Fruit fly (Drosophila melanogaster) whole organism, embryonic: ENCODE measurements around the gene CG42240.

Experiments used
- Ada2b ChIP-seq: fragments of 200-800 bp; sonication (Bioruptor generic); IDR thresholded peaks from 2 replicates; pipeline ENCODE4 v1.3.6; 2022; ENCODE audit warnings: missing biosample characterization, missing genetic modification characterization
- Asciz ChIP-seq: fragments of 200-800 bp; sonication (Bioruptor generic); optimal IDR thresholded peaks from 2 replicates; lab custom pipeline; 2017; ENCODE audit warnings: missing biosample characterization, mild to moderate bottlenecking, missing genetic modification characterization, missing genetic modification reagents
- BtbVII ChIP-seq: fragments of 200-800 bp; sonication (Bioruptor generic); optimal IDR thresholded peaks from 3 replicates; lab custom pipeline; 2017; ENCODE audit warnings: missing biosample characterization, mild to moderate bottlenecking, missing genetic modification characterization
- CG10979 ChIP-seq: fragments of 200-800 bp; sonication (Bioruptor generic); optimal IDR thresholded peaks from 2 replicates; lab custom pipeline; 2018; ENCODE audit warnings: missing biosample characterization, mild to moderate bottlenecking, missing genetic modification characterization, moderate library complexity
- CG11723 ChIP-seq: fragments of 200-800 bp; sonication (Bioruptor generic); optimal IDR thresholded peaks from 2 replicates; lab custom pipeline; 2017; ENCODE audit warnings: missing biosample characterization, mild to moderate bottlenecking, missing genetic modification characterization
- CG12155 ChIP-seq: fragments of 200-800 bp; sonication (Bioruptor generic); optimal IDR thresholded peaks from 3 replicates; lab custom pipeline; 2016; ENCODE audit warnings: missing biosample characterization, missing genetic modification characterization
- CG13424 ChIP-seq: fragments of 200-800 bp; sonication (Bioruptor generic); optimal IDR thresholded peaks from 2 replicates; lab custom pipeline; 2019; ENCODE audit warnings: missing biosample characterization, mild to moderate bottlenecking, missing genetic modification characterization, moderate library complexity
- CG15514 ChIP-seq: fragments of 200-800 bp; sonication (Bioruptor generic); optimal IDR thresholded peaks from 3 replicates; lab custom pipeline; 2017; ENCODE audit warnings: missing biosample characterization, missing genetic modification characterization, mild to moderate bottlenecking, moderate library complexity, missing genetic modification reagents
- CG18619 ChIP-seq: fragments of 200-800 bp; sonication (Bioruptor generic); optimal IDR thresholded peaks from 3 replicates; lab custom pipeline; 2017; ENCODE audit warnings: missing biosample characterization, mild to moderate bottlenecking, missing genetic modification characterization
- CG2116 ChIP-seq: fragments of 200-800 bp; sonication (Bioruptor generic); optimal IDR thresholded peaks from 3 replicates; lab custom pipeline; 2018; ENCODE audit warnings: missing biosample characterization, mild to moderate bottlenecking, missing genetic modification characterization
- CG2202 ChIP-seq: fragments of 200-800 bp; sonication (Bioruptor generic); optimal IDR thresholded peaks from 2 replicates; lab custom pipeline; 2018; ENCODE audit warnings: missing biosample characterization, mild to moderate bottlenecking, missing genetic modification characterization
- CG31224 ChIP-seq: fragments of 200-800 bp; sonication (Bioruptor generic); IDR thresholded peaks from 2 replicates; pipeline ENCODE4 v1.3.6; 2022; ENCODE audit warnings: missing biosample characterization, missing genetic modification characterization
- CG43689 ChIP-seq: fragments of 200-800 bp; sonication (Bioruptor generic); IDR thresholded peaks from 2 replicates; pipeline ENCODE4 v1.3.6; 2022; ENCODE audit warnings: missing biosample characterization, missing genetic modification characterization
- CG4617 ChIP-seq: fragments of 200-800 bp; sonication (Bioruptor generic); optimal IDR thresholded peaks from 3 replicates; lab custom pipeline; 2016; ENCODE audit warnings: missing biosample characterization, missing genetic modification characterization, borderline replicate concordance
- CG5245 ChIP-seq: fragments of 200-800 bp; sonication (Bioruptor generic); optimal IDR thresholded peaks from 3 replicates; lab custom pipeline; 2016; ENCODE audit warnings: missing biosample characterization, missing genetic modification characterization
- CG6683 ChIP-seq: fragments of 200-800 bp; sonication (Bioruptor generic); optimal IDR thresholded peaks from 2 replicates; lab custom pipeline; 2017; ENCODE audit warnings: missing biosample characterization, mild to moderate bottlenecking, missing genetic modification characterization, missing genetic modification reagents
- CG8478 ChIP-seq: fragments of >200 bp; optimal IDR thresholded peaks from 2 replicates; lab custom pipeline; 2018
- CG8765 ChIP-seq: fragments of 200-800 bp; sonication (Bioruptor generic); IDR thresholded peaks from 2 replicates; pipeline ENCODE4 v1.3.6; 2022; ENCODE audit warnings: missing biosample characterization, missing genetic modification characterization
- CG9817 ChIP-seq: fragments of 200-800 bp; sonication (Bioruptor generic); optimal IDR thresholded peaks from 2 replicates; lab custom pipeline; 2018; ENCODE audit warnings: missing biosample characterization, mild to moderate bottlenecking, missing genetic modification characterization, moderate library complexity
- CHES-1-like ChIP-seq: fragments of 200-800 bp; sonication (Bioruptor generic); optimal IDR thresholded peaks from 2 replicates; lab custom pipeline; 2016; ENCODE audit warnings: missing biosample characterization, missing genetic modification characterization
- Dbx ChIP-seq: fragments of 200-800 bp; sonication (Bioruptor generic); IDR thresholded peaks from 3 replicates; pipeline ENCODE4 v1.3.6; 2022; ENCODE audit warnings: missing biosample characterization, missing genetic modification characterization
- Dip2 ChIP-seq: fragments of 200-800 bp; sonication (Bioruptor generic); IDR thresholded peaks from 2 replicates; pipeline ENCODE4 v1.3.6; 2022; ENCODE audit warnings: missing biosample characterization, missing genetic modification characterization
- E2f1 ChIP-seq: fragments of 200-800 bp; sonication (Bioruptor generic); IDR thresholded peaks from 2 replicates; pipeline ENCODE4 v1.3.6; 2022; ENCODE audit warnings: missing biosample characterization, missing genetic modification characterization
- Gug ChIP-seq: fragments of 200-800 bp; sonication (Bioruptor generic); IDR thresholded peaks from 4 replicates; pipeline ENCODE4 v1.3.6; 2022; ENCODE audit warnings: missing biosample characterization, missing genetic modification characterization
- HLH3B ChIP-seq: fragments of 200-800 bp; sonication (Bioruptor generic); IDR thresholded peaks from 2 replicates; pipeline ENCODE4 v1.3.6; 2022; ENCODE audit warnings: missing biosample characterization, missing genetic modification characterization
- Hey ChIP-seq: fragments of 200-800 bp; sonication (Bioruptor generic); optimal IDR thresholded peaks from 3 replicates; lab custom pipeline; 2018; ENCODE audit warnings: missing biosample characterization, mild to moderate bottlenecking, missing genetic modification characterization
- HmgZ ChIP-seq: fragments of 200-800 bp; sonication (Bioruptor generic); optimal IDR thresholded peaks from 2 replicates; lab custom pipeline; 2018; ENCODE audit warnings: missing biosample characterization, mild to moderate bottlenecking, missing genetic modification characterization
- Hr3 ChIP-seq: fragments of 200-800 bp; sonication (Bioruptor generic); optimal IDR thresholded peaks from 3 replicates; lab custom pipeline; 2016; ENCODE audit warnings: missing biosample characterization, missing genetic modification characterization
- Hr39 ChIP-seq: fragments of >200 bp; optimal IDR thresholded peaks from 2 replicates; lab custom pipeline; 2017
- MBD-R2 ChIP-seq: fragments of 200-800 bp; sonication (Bioruptor generic); IDR thresholded peaks from 2 replicates; pipeline ENCODE4 v1.3.6; 2022; ENCODE audit warnings: missing biosample characterization, missing genetic modification characterization
- NFAT ChIP-seq: fragments of 200-800 bp; sonication (Bioruptor generic); IDR thresholded peaks from 2 replicates; pipeline ENCODE4 v1.3.6; 2022; ENCODE audit warnings: missing biosample characterization, missing genetic modification characterization
- Nf-YB ChIP-seq: fragments of 200-800 bp; sonication (Bioruptor generic); optimal IDR thresholded peaks from 3 replicates; lab custom pipeline; 2019; ENCODE audit warnings: missing biosample characterization, mild to moderate bottlenecking, missing genetic modification characterization, moderate library complexity
- Opbp ChIP-seq: fragments of 200-800 bp; sonication (Bioruptor generic); IDR thresholded peaks from 3 replicates; pipeline ENCODE4 v1.3.6; 2022; ENCODE audit warnings: missing biosample characterization, missing genetic modification characterization; ENCODE audit not compliant: partially characterized antibody
- Ptx1 ChIP-seq: fragments of 200-800 bp; sonication (Bioruptor generic); IDR thresholded peaks from 2 replicates; pipeline ENCODE4 v1.3.6; 2022; ENCODE audit warnings: missing biosample characterization, missing genetic modification characterization
- Sin3A ChIP-seq: fragments of >200 bp; optimal IDR thresholded peaks from 2 replicates; lab custom pipeline; 2018
- abd-A ChIP-seq: fragments of 200-800 bp; sonication (Bioruptor generic); optimal IDR thresholded peaks from 3 replicates; lab custom pipeline; 2019; ENCODE audit warnings: missing biosample characterization, mild to moderate bottlenecking, missing genetic modification characterization, moderate library complexity
- ato ChIP-seq: fragments of 200-800 bp; sonication (Bioruptor generic); IDR thresholded peaks from 2 replicates; pipeline ENCODE4 v1.3.6; 2022; ENCODE audit warnings: missing biosample characterization, missing genetic modification characterization; ENCODE audit not compliant: partially characterized antibody
- bab2 ChIP-seq: fragments of 200-800 bp; sonication (Bioruptor generic); optimal IDR thresholded peaks from 2 replicates; lab custom pipeline; 2016; ENCODE audit warnings: missing biosample characterization, missing genetic modification characterization
- bowl ChIP-seq: fragments of 200-800 bp; sonication (Bioruptor generic); IDR thresholded peaks from 2 replicates; pipeline ENCODE4 v1.3.6; 2022; ENCODE audit warnings: missing biosample characterization, missing genetic modification characterization
- cad ChIP-seq: fragments of >200 bp; optimal IDR thresholded peaks from 2 replicates; lab custom pipeline; 2017; ENCODE audit warnings: missing biosample characterization, missing genetic modification characterization
- cato ChIP-seq: fragments of 200-800 bp; sonication (Bioruptor generic); optimal IDR thresholded peaks from 2 replicates; lab custom pipeline; 2016; ENCODE audit warnings: missing biosample characterization, missing genetic modification characterization, borderline replicate concordance
- cwo ChIP-seq: fragments of 200-800 bp; sonication (Bioruptor generic); optimal IDR thresholded peaks from 3 replicates; lab custom pipeline; 2017; ENCODE audit warnings: missing biosample characterization, missing genetic modification characterization, mild to moderate bottlenecking, moderate library complexity, missing genetic modification reagents
- dm ChIP-seq: fragments of 200-800 bp; sonication (Bioruptor generic); optimal IDR thresholded peaks from 3 replicates; lab custom pipeline; 2016; ENCODE audit warnings: missing biosample characterization, missing genetic modification characterization
- jigr1 ChIP-seq: fragments of 200-800 bp; sonication (Bioruptor generic); IDR thresholded peaks from 3 replicates; pipeline ENCODE4 v1.3.6; 2022; ENCODE audit warnings: missing biosample characterization, missing genetic modification characterization
- lbe ChIP-seq: fragments of 200-800 bp; sonication (Bioruptor generic); optimal IDR thresholded peaks from 2 replicates; lab custom pipeline; 2016; ENCODE audit warnings: missing biosample characterization, mild to moderate bottlenecking, missing genetic modification characterization
- peb ChIP-seq: fragments of 200-800 bp; sonication (Bioruptor generic); IDR thresholded peaks from 2 replicates; pipeline ENCODE4 v1.3.6; 2022; ENCODE audit warnings: missing biosample characterization, missing genetic modification characterization
- ranshi ChIP-seq: fragments of 200-800 bp; sonication (Bioruptor generic); IDR thresholded peaks from 2 replicates; pipeline ENCODE4 v1.3.6; 2022; ENCODE audit warnings: missing biosample characterization, missing genetic modification characterization
- schlank ChIP-seq: fragments of 200-800 bp; sonication (Bioruptor generic); optimal IDR thresholded peaks from 2 replicates; lab custom pipeline; 2018; ENCODE audit warnings: missing biosample characterization, mild to moderate bottlenecking, missing genetic modification characterization
- sob ChIP-seq: fragments of 200-800 bp; sonication (Bioruptor generic); IDR thresholded peaks from 2 replicates; pipeline ENCODE4 v1.3.6; 2022; ENCODE audit warnings: missing biosample characterization, missing genetic modification characterization
- tll ChIP-seq, 2 experiments: fragments of 200-800 bp in 1 of 2; fragments of >200 bp in 1 of 2; sonication (Bioruptor generic) in 1 of 2; optimal IDR thresholded peaks; 2 replicates each; lab custom pipeline; 2017 to 2019; ENCODE audit warnings: missing biosample characterization in 2 of 2, missing genetic modification characterization in 2 of 2, mild to moderate bottlenecking in 1 of 2, moderate library complexity in 1 of 2
- zen ChIP-seq: fragments of 200-800 bp; sonication (Bioruptor generic); optimal IDR thresholded peaks from 3 replicates; lab custom pipeline; 2018; ENCODE audit warnings: missing biosample characterization, mild to moderate bottlenecking, missing genetic modification characterization, moderate library complexity

Gene CG42240

dm6 chrX:6340593-6341068 is 10.0 kb downstream of the CG42240 start (continued):
- TF ChIP-seq dm (GFP tag; lab: Kevin White, UChicago) (no peak), CG2116 (GFP tag; lab: Kevin White, UChicago) (peak; percentile 33), CG8765 (GFP tag; lab: Robert Waterston, UW) (no peak), peb (GFP tag; lab: Robert Waterston, UW) (peak; percentile 35; the same call in 1 of the 2 replicates), Hr39 (lab: Kevin White, UChicago) (no peak), CG11723 (peak; percentile 79), Hr3 (peak; percentile 34), Dip2 (GFP tag; lab: Robert Waterston, UW) (no peak), HLH3B (peak; percentile 40), CG15514 (GFP tag; lab: Kevin White, UChicago) (peak; percentile 58), CG4617 (GFP tag; lab: Kevin White, UChicago) (no peak), E2f1 (peak; percentile 26; the same call in 1 of the 2 replicates), ranshi (GFP tag; lab: Robert Waterston, UW) (no peak), Nf-YB (peak; percentile 69), Asciz (peak; percentile 70), Dbx (GFP tag; lab: Robert Waterston, UW) (no peak), CG6683 (peak; percentile 57), sob (GFP tag; lab: Robert Waterston, UW) (peak; percentile 39), CG2202 (peak; percentile 28), Hey (tag; lab: Kevin White, UChicago) (no peak), MBD-R2 (GFP tag; lab: Robert Waterston, UW) (no peak; the same call in 1 of the 2 replicates), zen (tag; lab: Kevin White, UChicago) (no peak), CG9817 (tag; lab: Kevin White, UChicago) (peak; percentile 54), Ada2b (GFP tag; lab: Robert Waterston, UW) (0 out of 2 replicates have a peak, but pooled peaks have one; percentile 7), bowl (GFP tag; lab: Robert Waterston, UW) (0 out of 2 replicates have a peak, but pooled peaks have one; percentile 43), Opbp (GFP tag; lab: Robert Waterston, UW) (no peak), cad (GFP tag; lab: Kevin White, UChicago) (no peak), jigr1 (GFP tag; lab: Robert Waterston, UW) (no peak), NFAT (GFP tag; lab: Robert Waterston, UW) (no peak), CG31224 (GFP tag; lab: Robert Waterston, UW) (peak; percentile 49; the same call in 1 of the 2 replicates), Gug (GFP tag; lab: Robert Waterston, UW) (peak; percentile 35; the same call in 1 of the 4 replicates), Sin3A (lab: Kevin White, UChicago) (no peak), CG10979 (peak; percentile 83), ato (GFP tag; lab: Robert Waterston, UW) (no peak), schlank (tag; lab: Kevin White, UChicago) (peak; percentile 64), CHES-1-like (no peak), CG5245 (GFP tag; lab: Kevin White, UChicago) (peak; percentile 61), abd-A (tag; lab: Kevin White, UChicago) (no peak), tll (GFP tag; optimal IDR thresholded peaks at IDR 0.05; lab: Kevin White, UChicago) (no peak), Ptx1 (GFP tag; lab: Robert Waterston, UW) (peak; percentile 67), CG18619 (GFP tag; lab: Kevin White, UChicago) (peak; percentile 87), CG13424 (tag; lab: Kevin White, UChicago) (peak; percentile 86), cwo (GFP tag; lab: Kevin White, UChicago) (peak; percentile 17), BtbVII (GFP tag; lab: Kevin White, UChicago) (peak; percentile 83), CG8478 (lab: Kevin White, UChicago) (no peak), CG43689 (GFP tag; lab: Robert Waterston, UW) (no peak), HmgZ (peak; percentile 73), cato (no peak), lbe (peak; percentile 68), bab2 (GFP tag; lab: Kevin White, UChicago) (peak; percentile 6), CG12155 (peak; percentile 43)
